Fruit fly (Drosophila melanogaster): ENCODE results near the gene CG10597.

DNA sequence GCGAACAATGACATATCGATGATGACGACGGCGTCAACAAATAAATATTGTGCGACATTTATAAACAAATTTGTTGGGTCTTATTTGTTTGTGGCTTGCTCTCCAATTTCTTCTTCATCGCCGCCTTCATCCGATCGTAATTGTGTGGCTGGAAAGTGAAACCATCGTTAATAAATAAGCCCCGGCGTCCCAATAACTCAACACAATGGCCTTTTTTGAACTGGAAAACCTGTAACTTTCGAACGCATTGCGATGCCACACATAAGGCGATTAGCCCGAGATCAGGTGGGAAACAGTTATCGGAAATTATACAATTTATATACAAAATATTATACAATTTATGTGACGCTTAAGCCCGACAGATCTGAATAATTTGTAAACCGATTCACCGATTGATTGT, 5.6 kb upstream of the CG10597 start:
- TF ChIP-seq usp (GFP tag; optimal IDR thresholded peaks at IDR 0.05) (no peak), Dll (optimal IDR thresholded peaks at IDR 0.05) (no peak), psq (optimal IDR thresholded peaks at IDR 0.05) (no peak), CG8478 (optimal IDR thresholded peaks at IDR 0.05) (no peak), pan (optimal IDR thresholded peaks at IDR 0.05) (no peak)

All from whole organism.